Worm (Caenorhabditis elegans) whole organism, L4 larva: ENCODE results near the gene F01D4.8.

Source experiments
- F26F4.8 ChIP-seq: fragments of 200-800 bp; sonication (Bioruptor generic); conservative IDR thresholded peaks from 2 replicates; pipeline ENCODE4 v1.3.6; 2022; ENCODE audit warnings: missing genetic modification characterization, missing compliant biosample characterization
- R02D3.7 ChIP-seq: fragments of 150-350 bp; sonication (generic microtip); optimal IDR thresholded peaks from 3 replicates; lab custom pipeline; 2014; ENCODE audit warnings: missing biosample characterization, missing genetic modification characterization
- T20F7.1 ChIP-seq: fragments of 200-800 bp; sonication (Bioruptor generic); optimal IDR thresholded peaks from 2 replicates; lab custom pipeline; 2018; ENCODE audit warnings: mild to moderate bottlenecking, missing genetic modification characterization, missing compliant biosample characterization
- T26A8.4 ChIP-seq: fragments of 200-800 bp; sonication (Bioruptor generic); IDR thresholded peaks from 2 replicates; pipeline ENCODE4 v1.3.6; 2022; ENCODE audit warnings: missing genetic modification characterization, missing compliant biosample characterization
- ZK546.5 ChIP-seq, 2 experiments: sonication (generic microtip); optimal IDR thresholded peaks; 2 replicates each; lab custom pipeline; 2017; ENCODE audit warnings: missing biosample characterization in 2 of 2, missing genetic modification characterization in 2 of 2
- aha-1 ChIP-seq: fragments of 150-350 bp; peaks from one replicate; lab custom pipeline; 2014; ENCODE audit warnings: missing biosample characterization, missing genetic modification characterization
- aly-2 ChIP-seq: sonication (generic microtip); optimal IDR thresholded peaks from 2 replicates; lab custom pipeline; 2018; ENCODE audit warnings: missing biosample characterization, missing genetic modification characterization
- ceh-20 ChIP-seq: fragments of 200-800 bp; sonication (Bioruptor generic); IDR thresholded peaks from 2 replicates; pipeline ENCODE4 v1.3.6; 2022; ENCODE audit warnings: missing genetic modification reagents, missing genetic modification characterization, missing compliant biosample characterization
- ceh-28 ChIP-seq: fragments of 150-350 bp; optimal IDR thresholded peaks from 2 replicates; lab custom pipeline; 2014; ENCODE audit warnings: missing biosample characterization, missing genetic modification reagents, missing genetic modification characterization
- ceh-44 ChIP-seq: fragments of 200-800 bp; sonication (Bioruptor generic); IDR thresholded peaks from 2 replicates; pipeline ENCODE4 v1.3.6; 2022; ENCODE audit warnings: missing genetic modification reagents, missing genetic modification characterization, missing compliant biosample characterization
- ceh-82 ChIP-seq: sonication (generic microtip); optimal IDR thresholded peaks from 2 replicates; lab custom pipeline; 2017; ENCODE audit warnings: missing biosample characterization, missing genetic modification characterization
- daf-12 ChIP-seq: fragments of 150-350 bp; optimal IDR thresholded peaks from 2 replicates; lab custom pipeline; 2014; ENCODE audit warnings: missing biosample characterization, missing genetic modification reagents, missing genetic modification characterization
- daf-16 ChIP-seq, 3 experiments: sonication (generic microtip); optimal IDR thresholded peaks; 2 replicates each; lab custom pipeline; 2016 to 2017; ENCODE audit warnings: missing genetic modification characterization in 3 of 3, missing genetic modification reagents in 3 of 3, mild to moderate bottlenecking in 2 of 3, missing compliant biosample characterization in 2 of 3, missing biosample characterization in 1 of 3, moderate library complexity in 1 of 3
- dmd-6 ChIP-seq: fragments of 200-800 bp; sonication (Bioruptor generic); IDR thresholded peaks from 2 replicates; pipeline ENCODE4 v1.3.6; 2022; ENCODE audit warnings: missing genetic modification reagents, missing genetic modification characterization, missing compliant biosample characterization
- dmd-8 ChIP-seq: fragments of 200-800 bp; sonication (Bioruptor generic); IDR thresholded peaks from 2 replicates; pipeline ENCODE4 v1.3.6; 2022; ENCODE audit warnings: missing genetic modification characterization, missing compliant biosample characterization
- dpl-1 ChIP-seq: fragments of 150-350 bp; optimal IDR thresholded peaks from 2 replicates; lab custom pipeline; 2014; ENCODE audit warnings: missing biosample characterization, missing genetic modification reagents, missing genetic modification characterization
- dve-1 ChIP-seq: sonication (generic microtip); optimal IDR thresholded peaks from 2 replicates; lab custom pipeline; 2017; ENCODE audit warnings: antibody characterized with exemption, mild to moderate bottlenecking, missing genetic modification characterization, missing compliant biosample characterization; ENCODE audit not compliant: insufficient read depth
- hlh-11 ChIP-seq: fragments of 200-800 bp; sonication (Bioruptor generic); optimal IDR thresholded peaks from 2 replicates; lab custom pipeline; 2018; ENCODE audit warnings: mild to moderate bottlenecking, missing genetic modification characterization, missing compliant biosample characterization
- hlh-30 ChIP-seq: sonication (generic microtip); optimal IDR thresholded peaks from 2 replicates; lab custom pipeline; 2017; ENCODE audit warnings: antibody characterized with exemption, mild to moderate bottlenecking, missing genetic modification characterization, missing compliant biosample characterization; ENCODE audit not compliant: insufficient read depth
- lin-29 ChIP-seq: fragments of 200-800 bp; sonication (Bioruptor generic); IDR thresholded peaks from 2 replicates; pipeline ENCODE4 v1.3.6; 2022; ENCODE audit warnings: missing genetic modification reagents, missing genetic modification characterization, missing compliant biosample characterization
- lsy-2 ChIP-seq, 2 experiments: fragments of 150-350 bp in 1 of 2; sonication (generic microtip) in 1 of 2; optimal IDR thresholded peaks; 2 replicates each; lab custom pipeline; 2014 to 2017; ENCODE audit warnings: missing biosample characterization in 2 of 2, missing genetic modification characterization in 2 of 2
- mxl-2 ChIP-seq: fragments of 200-800 bp; sonication (Bioruptor generic); conservative IDR thresholded peaks from 2 replicates; pipeline ENCODE4 v1.3.6; 2022; ENCODE audit warnings: missing genetic modification reagents, missing genetic modification characterization, missing compliant biosample characterization
- nhr-28 ChIP-seq: fragments of 150-350 bp; optimal IDR thresholded peaks from 2 replicates; lab custom pipeline; 2014; ENCODE audit warnings: missing biosample characterization, missing genetic modification characterization
- nhr-41 ChIP-seq: fragments of 200-800 bp; sonication (Bioruptor generic); IDR thresholded peaks from 2 replicates; pipeline ENCODE4 v1.3.6; 2022; ENCODE audit warnings: missing genetic modification reagents, missing genetic modification characterization, missing compliant biosample characterization
- nhr-42 ChIP-seq: fragments of 200-800 bp; sonication (Bioruptor generic); IDR thresholded peaks from 2 replicates; pipeline ENCODE4 v1.3.6; 2022; ENCODE audit warnings: missing genetic modification characterization, missing compliant biosample characterization
- nhr-48 ChIP-seq: sonication (generic microtip); optimal IDR thresholded peaks from 2 replicates; lab custom pipeline; 2016; ENCODE audit warnings: mild to moderate bottlenecking, missing genetic modification characterization, missing compliant biosample characterization
- nhr-77 ChIP-seq: fragments of 150-350 bp; optimal IDR thresholded peaks from 2 replicates; lab custom pipeline; 2014; ENCODE audit warnings: missing biosample characterization, missing genetic modification characterization
- pha-4 ChIP-seq, 2 experiments: fragments of 150-350 bp in 1 of 2; fragments of 200-800 bp in 1 of 2; sonication (Bioruptor generic) in 1 of 2; IDR thresholded peaks in 1 of 2; optimal IDR thresholded peaks in 1 of 2; 2 replicates each; pipeline versions ENCODE4 v1.3.6 to Lab custom; 2014 to 2022; ENCODE audit warnings: missing genetic modification characterization in 2 of 2, missing genetic modification reagents in 2 of 2, missing biosample characterization in 1 of 2, missing compliant biosample characterization in 1 of 2
- php-3 ChIP-seq: fragments of 200-800 bp; sonication (Bioruptor generic); IDR thresholded peaks from 2 replicates; pipeline ENCODE4 v1.3.6; 2022; ENCODE audit warnings: missing genetic modification reagents, missing genetic modification characterization, missing compliant biosample characterization
- pqm-1 ChIP-seq: sonication (generic microtip); optimal IDR thresholded peaks from 2 replicates; lab custom pipeline; 2017; ENCODE audit warnings: missing biosample characterization, missing genetic modification characterization
- saeg-2 ChIP-seq: fragments of 200-800 bp; sonication (Bioruptor generic); IDR thresholded peaks from 2 replicates; pipeline ENCODE4 v1.3.6; 2022; ENCODE audit warnings: missing genetic modification reagents, missing genetic modification characterization, missing compliant biosample characterization
- snpc-1.2 ChIP-seq: fragments of 200-800 bp; sonication (Bioruptor generic); IDR thresholded peaks from 2 replicates; pipeline ENCODE4 v1.3.6; 2022; ENCODE audit warnings: missing genetic modification reagents, missing genetic modification characterization, missing compliant biosample characterization
- spr-3 ChIP-seq: fragments of 200-800 bp; sonication (Bioruptor generic); optimal IDR thresholded peaks from 2 replicates; lab custom pipeline; 2018; ENCODE audit warnings: mild to moderate bottlenecking, missing genetic modification characterization, missing compliant biosample characterization
- unc-62 ChIP-seq, 3 experiments: fragments of 150-350 bp in 1 of 3; sonication (generic microtip); optimal IDR thresholded peaks in 2 of 3; peaks in 1 of 3; 1 replicate in 1 of 3; 2 replicates in 2 of 3; lab custom pipeline; 2014 to 2017; ENCODE audit warnings: missing biosample characterization in 3 of 3, missing genetic modification characterization in 3 of 3, missing genetic modification reagents in 3 of 3, missing genotype in 1 of 3
- vab-7 ChIP-seq: fragments of 200-800 bp; sonication (Bioruptor generic); IDR thresholded peaks from 2 replicates; pipeline ENCODE4 v1.3.6; 2022; ENCODE audit warnings: missing genetic modification reagents, missing genetic modification characterization, missing compliant biosample characterization
- zip-11 ChIP-seq: fragments of 200-800 bp; sonication (Bioruptor generic); IDR thresholded peaks from 2 replicates; pipeline ENCODE4 v1.3.6; 2022; ENCODE audit warnings: missing genetic modification characterization, missing compliant biosample characterization
- ztf-11 ChIP-seq: fragments of 150-350 bp; optimal IDR thresholded peaks from 2 replicates; lab custom pipeline; 2014; ENCODE audit warnings: missing biosample characterization, missing genetic modification characterization

Gene F01D4.8

DNA sequence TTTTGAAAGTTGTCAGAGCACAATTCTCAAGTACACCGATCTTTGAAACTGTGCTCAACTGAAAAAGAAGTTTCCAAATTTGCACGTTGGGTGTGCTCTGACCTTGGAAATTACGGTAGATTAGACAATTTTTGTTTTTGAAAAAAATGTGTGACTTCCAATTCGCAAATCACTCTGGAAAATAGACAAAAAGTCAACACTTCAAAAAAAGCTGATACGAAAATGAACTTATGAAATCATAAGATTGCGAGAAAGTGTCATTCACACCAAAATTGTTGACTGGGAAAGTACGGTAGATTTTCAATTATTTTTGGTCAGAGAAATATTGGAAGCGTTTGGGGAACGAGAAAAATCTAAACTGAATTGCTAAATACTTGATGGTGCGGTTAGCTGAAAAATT, 14.4 kb upstream of the F01D4.8 start (continued):
- no peak for TF ChIP-seq ceh-44 (GFP tag; lab: Robert Waterston, UW)
- no peak for TF ChIP-seq aly-2 (tag; lab: Kevin White, UChicago)
- TF ChIP-seq daf-12 (tag; lab: Kevin White, UChicago): no peak
- TF ChIP-seq hlh-11 (tag; lab: Kevin White, UChicago): peak; percentile 64
- no peak for TF ChIP-seq F26F4.8 (GFP tag; lab: Robert Waterston, UW)
- TF ChIP-seq dmd-8 (GFP tag; lab: Robert Waterston, UW): no peak
- no peak for TF ChIP-seq lsy-2 (tag; optimal IDR thresholded peaks at IDR 0.05; lab: Kevin White, UChicago)
- TF ChIP-seq, all 104 proteins: peak for 6

DNA sequence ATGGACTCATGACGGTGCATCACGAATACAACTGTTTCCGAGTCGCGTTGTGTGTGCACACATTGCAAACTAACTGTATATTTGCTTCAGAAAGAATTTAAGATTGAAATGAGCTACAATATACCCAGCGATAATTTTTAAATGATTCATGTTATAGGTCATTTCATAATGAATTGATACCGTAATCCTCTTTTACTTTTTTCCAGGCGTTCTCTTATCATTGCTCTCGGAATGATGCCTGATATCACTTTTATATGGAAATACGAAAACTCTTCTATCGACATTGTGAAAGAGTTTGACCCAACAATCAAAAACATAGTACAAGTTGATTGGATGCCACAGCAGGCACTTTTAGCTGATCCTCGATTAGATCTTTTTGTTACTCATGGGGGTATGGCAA, 13.5 kb upstream of the F01D4.8 start:
- TF ChIP-seq daf-16 (GFP tag; optimal IDR thresholded peaks at IDR 0.05; lab: Kevin White, UChicago): no peak
- peak; percentile 43 for TF ChIP-seq daf-16 (tag; optimal IDR thresholded peaks at IDR 0.05; lab: Kevin White, UChicago)
- peak; percentile 54 for TF ChIP-seq aha-1 (tag; lab: Kevin White, UChicago)
- TF ChIP-seq nhr-41 (GFP tag; lab: Robert Waterston, UW): no peak
- TF ChIP-seq lsy-2 (tag; optimal IDR thresholded peaks at IDR 0.05; lab: Kevin White, UChicago): peak in 1 of 2 experiments; percentile 61
- no peak for TF ChIP-seq vab-7 (GFP tag; lab: Robert Waterston, UW)
- TF ChIP-seq nhr-77: peak; percentile 38
- TF ChIP-seq nhr-28: peak; percentile 86
- TF ChIP-seq ceh-44 (GFP tag; lab: Robert Waterston, UW): no peak
- peak; percentile 70 for TF ChIP-seq dmd-6 (GFP tag; lab: Robert Waterston, UW)
- TF ChIP-seq pqm-1 (tag; lab: Kevin White, UChicago): peak; percentile 83
- no peak for TF ChIP-seq T20F7.1 (GFP tag; lab: Kevin White, UChicago)
- peak; percentile 23; the same call in 1 of the 2 replicates for TF ChIP-seq php-3 (GFP tag; lab: Robert Waterston, UW)
- TF ChIP-seq dve-1 (tag; lab: Kevin White, UChicago): peak; percentile 44
- peak; percentile 44 for TF ChIP-seq hlh-11 (tag; lab: Kevin White, UChicago)
- no peak for TF ChIP-seq ceh-82 (tag; lab: Kevin White, UChicago)
- TF ChIP-seq snpc-1.2: no peak

ce11 chrIV:10465764-10466163, 12.9 kb upstream of the F01D4.8 start:
- TF ChIP-seq pha-4 (GFP tag; IDR thresholded peaks at IDR 0.05; lab: Robert Waterston, UW) (no peak), pha-4 (tag; optimal IDR thresholded peaks at IDR 0.05; lab: Kevin White, UChicago) (no peak), lin-29 (no peak), unc-62 (GFP tag; optimal IDR thresholded peaks at IDR 0.05 in 1 of 2; lab: Kevin White, UChicago) (peak in 1 of 2 experiments; percentile 95), unc-62 (tag; optimal IDR thresholded peaks at IDR 0.05; lab: Kevin White, UChicago) (no peak)
- TF ChIP-seq, all 104 proteins: peak for 1

- no peak for TF ChIP-seq zip-11 (GFP tag; lab: Robert Waterston, UW)
- 0 out of 2 replicates have a peak, but pooled peaks have one; percentile 13 for TF ChIP-seq dmd-6 (GFP tag; lab: Robert Waterston, UW)
- TF ChIP-seq dve-1 (tag; lab: Kevin White, UChicago): peak; percentile 47
- no peak for TF ChIP-seq nhr-77
- no peak for TF ChIP-seq daf-16 (GFP tag; optimal IDR thresholded peaks at IDR 0.05; lab: Kevin White, UChicago)
- TF ChIP-seq daf-16 (tag; optimal IDR thresholded peaks at IDR 0.05; lab: Kevin White, UChicago): peak; percentile 33
- TF ChIP-seq nhr-28: peak; percentile 20
- peak in 1 of 2 experiments; percentile 16 for TF ChIP-seq unc-62 (GFP tag; optimal IDR thresholded peaks at IDR 0.05 in 1 of 2; lab: Kevin White, UChicago)
- TF ChIP-seq unc-62 (tag; optimal IDR thresholded peaks at IDR 0.05; lab: Kevin White, UChicago): no peak
Measured at ce11 chrIV:10463987-10464638, 11.2 kb upstream of the F01D4.8 start, which contains the start of gene ugt-43. Gene ugt-43, plus strand, starts transcription at chrIV:10464588.

ce11 chrIV:10463127-10463526, 10.2 kb upstream of the F01D4.8 start:
- TF ChIP-seq dmd-6 (GFP tag; lab: Robert Waterston, UW) (peak; percentile 98), ceh-20 (peak; percentile 76), nhr-42 (GFP tag; lab: Robert Waterston, UW) (0 out of 2 replicates have a peak, but pooled peaks have one; percentile 29), nhr-77 (no peak), pqm-1 (tag; lab: Kevin White, UChicago) (peak; percentile 84), mxl-2 (peak; percentile 89), T26A8.4 (0 out of 2 replicates have a peak, but pooled peaks have one; percentile 14), ztf-11 (tag; lab: Kevin White, UChicago) (no peak), dve-1 (tag; lab: Kevin White, UChicago) (peak; percentile 83), daf-16 (GFP tag; optimal IDR thresholded peaks at IDR 0.05; lab: Kevin White, UChicago) (peak in 1 of 2 experiments; percentile 71), daf-16 (tag; optimal IDR thresholded peaks at IDR 0.05; lab: Kevin White, UChicago) (peak; percentile 82), ceh-28 (tag; lab: Kevin White, UChicago) (no peak), dpl-1 (GFP tag; lab: Kevin White, UChicago) (no peak), php-3 (GFP tag; lab: Robert Waterston, UW) (peak; percentile 96), ZK546.5 (tag; optimal IDR thresholded peaks at IDR 0.05; lab: Kevin White, UChicago) (no peak), spr-3 (GFP tag; lab: Kevin White, UChicago) (no peak), hlh-30 (peak; percentile 55), nhr-48 (tag; lab: Kevin White, UChicago) (peak; percentile 80), saeg-2 (GFP tag; lab: Robert Waterston, UW) (peak; percentile 77; the same call in 1 of the 2 replicates), R02D3.7 (tag; lab: Kevin White, UChicago) (no peak), nhr-28 (peak; percentile 77)
